Fruit fly (Drosophila melanogaster) whole organism, larva: ENCODE data around the gene ng2.

Source experiments
- noc ChIP-seq: fragments of 200-800 bp; sonication (Bioruptor generic); optimal IDR thresholded peaks from 3 replicates; lab custom pipeline; 2019; ENCODE audit warnings: missing biosample characterization, mild to moderate bottlenecking, missing genetic modification characterization, moderate library complexity

The ng2 gene

dm6 chrX:3193774-3194173, 46.6 kb downstream of the ng2 start:
- TF ChIP-seq noc (tag; lab: Kevin White, UChicago), result no peak

dm6 chrX:3192301-3192700, 48.1 kb downstream of the ng2 start:
- no peak for TF ChIP-seq noc (tag; lab: Kevin White, UChicago)

- TF ChIP-seq noc (tag; lab: Kevin White, UChicago), result no peak
Measured at dm6 chrX:3190837-3191458, 49.4 kb downstream of the ng2 start.
